Worm (Caenorhabditis elegans) whole organism, mixed stage, embryonic: ENCODE results near the gene ZK1290.1.

Experiments
- elt-1 ChIP-seq: sonication (generic microtip); optimal IDR thresholded peaks from 2 replicates; lab custom pipeline; 2017; ENCODE audit warnings: missing genetic modification characterization, mild to moderate bottlenecking, missing compliant biosample characterization, antibody characterized with exemption, moderate library complexity, borderline replicate concordance; ENCODE audit not compliant: insufficient read depth
- lsy-2 ChIP-seq: fragments of 150-350 bp; optimal IDR thresholded peaks from 2 replicates; lab custom pipeline; 2014; ENCODE audit warnings: missing biosample characterization, missing genetic modification characterization
- snpc-4 ChIP-seq: fragments of 150-350 bp; optimal IDR thresholded peaks from 2 replicates; lab custom pipeline; 2014; ENCODE audit warnings: missing biosample characterization, missing genetic modification characterization

- TF ChIP-seq lsy-2 (tag; lab: Kevin White, UChicago) (no peak), elt-1 (tag; lab: Kevin White, UChicago) (no peak), snpc-4 (tag; lab: Kevin White, UChicago) (no peak)
Measured at ce11 chrII:7607953-7608352, 46.4 kb downstream of the ZK1290.1 start, which contains the start of gene lips-17.
